Worm (Caenorhabditis elegans): ENCODE measurements around the gene nhr-42.

- TF ChIP-seq him-1 (tag; optimal IDR thresholded peaks at IDR 0.05) (no peak), W03F9.2 (tag; optimal IDR thresholded peaks at IDR 0.05) (no peak), dao-5 (tag; optimal IDR thresholded peaks at IDR 0.05) (no peak)
These were observed 48.8 kb upstream of the nhr-42 start, which contains the start of gene Y57E12B.11 for ce11 chrV:6949770-6950169.

Measured in whole organism, L4/young adult.